Fruit fly (Drosophila melanogaster): ENCODE data around the gene kto.

dm6 chr3L:19871667-19871931, 35.2 kb downstream of the kto start:
- TF ChIP-seq jigr1 (GFP tag; IDR thresholded peaks at IDR 0.05) (no peak), CG4707 (GFP tag; optimal IDR thresholded peaks at IDR 0.05) (no peak), sna (GFP tag; IDR thresholded peaks at IDR 0.05; ENCODE audit: partially characterized antibody) (no peak), bab2 (GFP tag; optimal IDR thresholded peaks at IDR 0.05) (no peak), CG18764 (GFP tag; optimal IDR thresholded peaks at IDR 0.05) (no peak), fru (optimal IDR thresholded peaks at IDR 0.05) (no peak), pnt (GFP tag; optimal IDR thresholded peaks at IDR 0.05) (no peak), sens-2 (GFP tag; IDR thresholded peaks at IDR 0.05) (no peak), CG14860 (GFP tag; IDR thresholded peaks at IDR 0.05; ENCODE audit: partially characterized antibody) (no peak), her (GFP tag; optimal IDR thresholded peaks at IDR 0.05) (no peak)

Measured in whole organism, embryonic.